Worm (Caenorhabditis elegans) whole organism, late embryonic: ENCODE measurements around the gene T05H4.15.

Experiments
- ceh-48 ChIP-seq: sonication (generic microtip); optimal IDR thresholded peaks from 2 replicates; lab custom pipeline; 2016; ENCODE audit warnings: missing genetic modification characterization, inconsistent platforms, missing compliant biosample characterization
- fkh-10 ChIP-seq: fragments of 150-350 bp; optimal IDR thresholded peaks from 2 replicates; lab custom pipeline; 2014; ENCODE audit warnings: missing biosample characterization, missing genetic modification reagents, missing genetic modification characterization
- mec-3 ChIP-seq: sonication (generic microtip); optimal IDR thresholded peaks from 2 replicates; lab custom pipeline; 2016; ENCODE audit warnings: borderline replicate concordance, missing genetic modification characterization, missing compliant biosample characterization
- nhr-11 ChIP-seq: fragments of 150-350 bp; optimal IDR thresholded peaks from 2 replicates; lab custom pipeline; 2014; ENCODE audit warnings: missing biosample characterization, missing genetic modification characterization
- syd-9 ChIP-seq: sonication (generic microtip); optimal IDR thresholded peaks from 2 replicates; lab custom pipeline; 2016; ENCODE audit warnings: mild to moderate bottlenecking, missing genetic modification characterization, moderate library complexity, missing compliant biosample characterization
- unc-55 ChIP-seq: sonication (generic microtip); optimal IDR thresholded peaks from 2 replicates; lab custom pipeline; 2017; ENCODE audit warnings: missing biosample characterization, missing genetic modification reagents, missing genetic modification characterization

DNA sequence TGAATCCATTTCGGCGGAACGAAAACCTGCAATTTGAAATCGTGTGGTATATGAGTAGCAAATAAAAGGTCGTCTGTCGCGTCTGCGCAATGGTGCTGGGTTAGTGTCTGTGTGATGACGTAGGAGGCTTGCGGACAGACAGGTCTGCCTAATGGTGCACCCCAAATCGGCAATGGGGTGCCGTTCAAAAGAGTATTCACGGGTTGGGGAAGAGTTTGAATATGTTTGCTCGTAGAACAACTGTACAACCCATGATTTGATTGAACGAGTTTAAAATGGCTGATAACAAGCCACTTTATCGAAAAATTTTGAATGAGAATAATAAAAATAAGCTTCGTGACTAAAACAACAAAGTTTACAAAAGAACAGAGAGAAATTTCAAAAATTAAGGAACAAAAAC, 15.6 kb downstream of the T05H4.15 start, which contains the start of gene T05H4.11:
- TF ChIP-seq syd-9 (tag; lab: Kevin White, UChicago) (no peak), unc-55 (no peak), fkh-10 (GFP tag; lab: Kevin White, UChicago) (no peak), ceh-48 (tag; lab: Kevin White, UChicago) (no peak), nhr-11 (tag; lab: Kevin White, UChicago) (no peak), mec-3 (tag; lab: Kevin White, UChicago) (no peak)
